Fruit fly (Drosophila melanogaster) whole organism, prepupa: ENCODE results near the gene CG15468.

ENCODE experiments used
- CG11902 ChIP-seq: fragments of 200-800 bp; sonication (Bioruptor generic); optimal IDR thresholded peaks from 3 replicates; lab custom pipeline; 2016; ENCODE audit warnings: missing biosample characterization, missing genetic modification characterization
- CG16779 ChIP-seq: fragments of 200-800 bp; sonication (Bioruptor generic); optimal IDR thresholded peaks from 3 replicates; lab custom pipeline; 2017; ENCODE audit warnings: missing biosample characterization, mild to moderate bottlenecking, missing genetic modification characterization
- CG6163 ChIP-seq: fragments of 200-800 bp; sonication (Bioruptor generic); IDR thresholded peaks from 3 replicates; pipeline ENCODE4 v1.3.6; 2022; ENCODE audit warnings: missing biosample characterization, missing genetic modification characterization
- CG6854 ChIP-seq: fragments of 200-800 bp; sonication (Bioruptor generic); optimal IDR thresholded peaks from 2 replicates; lab custom pipeline; 2017; ENCODE audit warnings: missing biosample characterization, mild to moderate bottlenecking, missing genetic modification characterization
- Ets96B ChIP-seq: fragments of 200-800 bp; optimal IDR thresholded peaks from 2 replicates; lab custom pipeline; 2019; ENCODE audit warnings: missing biosample characterization, mild to moderate bottlenecking, missing genetic modification characterization, moderate library complexity
- Gug ChIP-seq: fragments of 200-800 bp; sonication (Bioruptor generic); IDR thresholded peaks from 2 replicates; pipeline ENCODE4 v1.3.6; 2022; ENCODE audit warnings: missing biosample characterization, missing genetic modification characterization
- OdsH ChIP-seq: fragments of 200-800 bp; sonication (Bioruptor generic); optimal IDR thresholded peaks from 3 replicates; lab custom pipeline; 2016; ENCODE audit warnings: missing biosample characterization, missing genetic modification characterization
- Sox15 ChIP-seq: fragments of 200-800 bp; sonication (Bioruptor generic); optimal IDR thresholded peaks from 3 replicates; lab custom pipeline; 2016; ENCODE audit warnings: missing biosample characterization, missing genetic modification characterization

DNA sequence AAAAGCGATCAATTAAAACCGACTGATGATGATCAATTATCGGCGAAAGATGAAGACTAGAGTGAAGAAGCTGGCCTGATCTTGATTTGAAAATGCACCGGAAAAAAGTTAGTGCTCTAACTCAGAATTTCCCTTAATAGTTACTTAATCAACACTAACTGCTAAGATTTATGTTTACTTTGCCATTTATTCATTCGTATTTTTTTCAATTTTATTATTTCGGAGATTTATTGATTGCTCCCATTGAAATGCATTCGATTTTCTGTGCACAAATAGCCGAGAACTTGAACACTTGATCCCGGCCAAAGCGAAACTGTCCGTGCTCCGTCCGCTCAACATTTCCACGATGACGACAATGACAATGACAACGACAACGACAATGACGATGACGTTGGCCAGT lies 49.2 kb upstream of the CG15468 start:
- no peak for TF ChIP-seq OdsH (GFP tag; lab: Kevin White, UChicago)
- peak; percentile 26 for TF ChIP-seq Ets96B (tag; lab: Kevin White, UChicago)
- no peak for TF ChIP-seq CG6163
- no peak for TF ChIP-seq CG11902 (GFP tag; lab: Kevin White, UChicago)
- no peak for TF ChIP-seq Sox15 (GFP tag; lab: Kevin White, UChicago)
- no peak for TF ChIP-seq CG6854
- TF ChIP-seq CG16779 (tag; lab: Kevin White, UChicago): no peak
- TF ChIP-seq Gug: no peak
